Worm (Caenorhabditis elegans): ENCODE results near the gene daf-12.

DNA sequence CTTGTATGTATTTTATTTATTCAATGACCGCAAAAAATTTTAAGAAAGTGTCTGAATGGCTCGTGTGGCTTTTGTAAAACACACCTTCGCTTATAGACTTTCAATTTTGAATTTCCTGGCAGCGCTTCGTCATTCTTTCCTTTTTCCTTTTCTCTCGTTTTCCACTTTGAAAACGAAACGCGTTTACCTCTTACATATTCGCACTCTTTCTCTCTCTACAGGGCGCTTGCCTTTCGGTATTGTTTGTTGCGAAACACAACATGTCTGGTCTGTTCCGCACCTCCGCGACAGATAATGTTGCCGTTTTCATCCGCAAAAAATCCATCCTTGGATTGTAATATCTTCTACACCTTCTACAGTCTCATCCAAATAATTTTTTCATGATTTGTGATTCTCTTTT lies 4.9 kb downstream of the daf-12 start:
- TF ChIP-seq ZK546.5 (tag; optimal IDR thresholded peaks at IDR 0.05) (no peak), zag-1 (tag; optimal IDR thresholded peaks at IDR 0.05) (no peak), unc-39 (tag; optimal IDR thresholded peaks at IDR 0.05) (no peak), ztf-11 (tag; optimal IDR thresholded peaks at IDR 0.05) (no peak), nhr-23 (tag; optimal IDR thresholded peaks at IDR 0.05) (no peak), nhr-11 (tag; optimal IDR thresholded peaks at IDR 0.05) (no peak), egl-27 (tag; optimal IDR thresholded peaks at IDR 0.05) (no peak), nhr-237 (tag; optimal IDR thresholded peaks at IDR 0.05) (no peak), blmp-1 (tag; optimal IDR thresholded peaks at IDR 0.05; ENCODE audit: insufficient read depth) (peak; percentile 65), unc-62 (GFP tag; optimal IDR thresholded peaks at IDR 0.05) (no peak), skn-1 (tag; optimal IDR thresholded peaks at IDR 0.05) (no peak), lin-13 (GFP tag; optimal IDR thresholded peaks at IDR 0.05) (no peak), snpc-4 (tag; optimal IDR thresholded peaks at IDR 0.05) (no peak), ceh-82 (tag; optimal IDR thresholded peaks at IDR 0.05) (no peak)
